Worm (Caenorhabditis elegans) whole organism, L4/young adult: Measurements from ENCODE around the gene zipt-2.1.

ENCODE experiments used
- dao-5 ChIP-seq: sonication (generic microtip); optimal IDR thresholded peaks from 2 replicates; lab custom pipeline; 2016; ENCODE audit warnings: missing genotype, missing genetic modification characterization, moderate library complexity, missing compliant biosample characterization
- him-1 ChIP-seq: sonication (generic microtip); optimal IDR thresholded peaks from 2 replicates; lab custom pipeline; 2016; ENCODE audit warnings: missing genotype, missing genetic modification reagents, missing genetic modification characterization, missing compliant biosample characterization

DNA sequence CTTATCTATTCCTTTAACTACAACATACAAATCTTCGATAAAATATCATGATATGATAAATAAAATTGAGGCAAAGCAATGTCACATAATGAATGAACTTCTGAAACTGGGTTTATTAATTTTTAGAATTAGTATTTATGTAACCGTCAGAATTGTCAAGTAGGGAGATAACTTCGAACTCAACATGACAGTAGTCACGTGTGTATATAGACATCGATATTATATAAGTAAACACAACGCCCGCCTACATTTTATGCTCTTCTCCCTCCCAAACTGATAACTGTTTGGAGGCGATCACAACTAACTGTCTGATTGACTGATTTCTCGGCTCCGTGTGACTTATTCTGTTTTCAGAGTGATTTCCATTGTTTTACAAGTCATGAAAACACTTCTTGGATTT is 38.1 kb upstream of the zipt-2.1 start, which contains the start of gene ugt-54:
- TF ChIP-seq dao-5 (tag; lab: Kevin White, UChicago) (no peak), him-1 (no peak)
